Fruit fly (Drosophila melanogaster) whole organism: Measurements from ENCODE around the gene CG15599.

Experiments
- CG8478 ChIP-seq: fragments of >200 bp; optimal IDR thresholded peaks from 2 replicates; lab custom pipeline; 2018; ENCODE audit warnings: inconsistent platforms
- Dll ChIP-seq: fragments of >200 bp; optimal IDR thresholded peaks from 2 replicates; lab custom pipeline; 2017
- pan ChIP-seq: fragments of >200 bp; optimal IDR thresholded peaks from 2 replicates; lab custom pipeline; 2017
- psq ChIP-seq: fragments of >200 bp; optimal IDR thresholded peaks from 2 replicates; lab custom pipeline; 2017

DNA sequence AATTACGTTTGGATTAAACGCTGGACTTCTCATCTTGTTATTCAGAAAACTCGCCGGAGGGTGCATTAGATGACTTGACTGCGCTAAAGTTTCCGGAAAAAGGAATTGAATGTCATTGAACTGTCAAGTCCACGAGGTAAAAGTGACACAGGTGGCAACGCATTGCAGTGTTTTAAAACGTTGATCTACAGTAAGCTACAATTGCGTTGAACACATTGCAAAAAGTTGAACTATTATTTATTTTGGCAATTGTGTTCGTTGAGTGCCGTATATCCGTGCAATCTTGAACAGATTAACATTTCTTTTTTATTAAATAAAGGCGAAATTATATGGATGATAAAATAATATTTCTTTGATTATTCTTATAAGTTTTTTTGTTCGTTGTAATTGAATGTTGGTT, at the start of gene CG15599:
- TF ChIP-seq CG8478 (lab: Kevin White, UChicago): no peak
- no peak for TF ChIP-seq pan (lab: Kevin White, UChicago)
- no peak for TF ChIP-seq Dll (lab: Kevin White, UChicago)
- TF ChIP-seq psq: no peak
